Fruit fly (Drosophila melanogaster) whole organism, embryonic: Measurements from ENCODE around the gene Ube3a.

Experiments used
- Atf3 ChIP-seq: fragments of 200-800 bp; sonication (Bioruptor generic); optimal IDR thresholded peaks from 3 replicates; lab custom pipeline; 2016; ENCODE audit warnings: missing biosample characterization, missing genetic modification characterization
- Bteb2 ChIP-seq: fragments of 200-800 bp; sonication (Bioruptor generic); optimal IDR thresholded peaks from 2 replicates; lab custom pipeline; 2016; ENCODE audit warnings: missing biosample characterization, missing genetic modification characterization
- CG1024 ChIP-seq: fragments of 200-800 bp; sonication (Bioruptor generic); IDR thresholded peaks from 2 replicates; pipeline ENCODE4 v1.3.6; 2022; ENCODE audit warnings: missing biosample characterization, missing genetic modification characterization
- CG10267 ChIP-seq: fragments of 200-800 bp; sonication (Bioruptor generic); optimal IDR thresholded peaks from 2 replicates; lab custom pipeline; 2018; ENCODE audit warnings: missing biosample characterization, mild to moderate bottlenecking, missing genetic modification characterization, moderate library complexity
- CG12104 ChIP-seq: fragments of 200-800 bp; sonication (Bioruptor generic); optimal IDR thresholded peaks from 3 replicates; lab custom pipeline; 2016; ENCODE audit warnings: missing biosample characterization, missing genetic modification characterization
- CG13123 ChIP-seq: fragments of 200-800 bp; sonication (Bioruptor generic); optimal IDR thresholded peaks from 2 replicates; lab custom pipeline; 2016; ENCODE audit warnings: missing biosample characterization, missing genetic modification characterization
- CG15269 ChIP-seq: fragments of 200-800 bp; sonication (Bioruptor generic); optimal IDR thresholded peaks from 2 replicates; lab custom pipeline; 2018; ENCODE audit warnings: missing biosample characterization, mild to moderate bottlenecking, missing genetic modification characterization, moderate library complexity
- CG1603 ChIP-seq: fragments of 200-800 bp; sonication (Bioruptor generic); optimal IDR thresholded peaks from 2 replicates; lab custom pipeline; 2019; ENCODE audit warnings: missing biosample characterization, mild to moderate bottlenecking, missing genetic modification characterization, moderate library complexity
- CG1647 ChIP-seq: fragments of 200-800 bp; sonication (Bioruptor generic); optimal IDR thresholded peaks from 3 replicates; lab custom pipeline; 2016; ENCODE audit warnings: missing biosample characterization, missing genetic modification characterization
- CG18011 ChIP-seq: fragments of 200-800 bp; sonication (Bioruptor generic); optimal IDR thresholded peaks from 2 replicates; lab custom pipeline; 2017; ENCODE audit warnings: missing biosample characterization, missing genetic modification characterization, mild to moderate bottlenecking, moderate library complexity, missing genotype
- CG30403 ChIP-seq: fragments of 200-800 bp; sonication (Bioruptor generic); optimal IDR thresholded peaks from 3 replicates; lab custom pipeline; 2016; ENCODE audit warnings: missing biosample characterization, missing genetic modification characterization
- CG31365 ChIP-seq: fragments of 200-800 bp; sonication (Bioruptor generic); optimal IDR thresholded peaks from 2 replicates; lab custom pipeline; 2018; ENCODE audit warnings: missing biosample characterization, mild to moderate bottlenecking, missing genetic modification characterization
- CG31388 ChIP-seq: fragments of 200-800 bp; sonication (Bioruptor generic); optimal IDR thresholded peaks from 2 replicates; lab custom pipeline; 2016; ENCODE audit warnings: missing biosample characterization, missing genetic modification characterization
- CG31441 ChIP-seq: fragments of 200-800 bp; sonication (Bioruptor generic); IDR thresholded peaks from 2 replicates; pipeline ENCODE4 v1.3.6; 2022; ENCODE audit warnings: missing biosample characterization, missing genetic modification characterization
- CG32767 ChIP-seq: fragments of 200-800 bp; sonication (Bioruptor generic); IDR thresholded peaks from 2 replicates; pipeline ENCODE4 v1.3.6; 2022; ENCODE audit warnings: missing biosample characterization, missing genetic modification characterization
- CG33557 ChIP-seq: fragments of 200-800 bp; sonication (Bioruptor generic); optimal IDR thresholded peaks from 2 replicates; lab custom pipeline; 2019; ENCODE audit warnings: missing biosample characterization, mild to moderate bottlenecking, missing genetic modification characterization, moderate library complexity
- CG42726 ChIP-seq: fragments of 200-800 bp; sonication (Bioruptor generic); IDR thresholded peaks from 2 replicates; pipeline ENCODE4 v1.3.6; 2022; ENCODE audit warnings: missing biosample characterization, missing genetic modification characterization; ENCODE audit not compliant: partially characterized antibody
- CG4854 ChIP-seq: fragments of 200-800 bp; sonication (Bioruptor generic); optimal IDR thresholded peaks from 2 replicates; lab custom pipeline; 2016; ENCODE audit warnings: missing biosample characterization, missing genetic modification characterization, inconsistent platforms
- CG6272 ChIP-seq: fragments of 200-800 bp; sonication (Bioruptor generic); IDR thresholded peaks from 2 replicates; pipeline ENCODE4 v1.3.6; 2022; ENCODE audit warnings: missing biosample characterization, missing genetic modification characterization
- CG6813 ChIP-seq: fragments of 200-800 bp; sonication (Bioruptor generic); optimal IDR thresholded peaks from 2 replicates; lab custom pipeline; 2017; ENCODE audit warnings: missing biosample characterization, missing genetic modification characterization, mild to moderate bottlenecking, moderate library complexity, missing genetic modification reagents
- CG7786 ChIP-seq: fragments of 200-800 bp; sonication (Bioruptor generic); optimal IDR thresholded peaks from 2 replicates; lab custom pipeline; 2016; ENCODE audit warnings: missing biosample characterization, missing genetic modification characterization
- CG7928 ChIP-seq: fragments of 200-800 bp; sonication (Bioruptor generic); optimal IDR thresholded peaks from 2 replicates; lab custom pipeline; 2017; ENCODE audit warnings: missing biosample characterization, mild to moderate bottlenecking, missing genetic modification characterization
- CG9437 ChIP-seq: fragments of 200-800 bp; sonication (Bioruptor generic); optimal IDR thresholded peaks from 2 replicates; lab custom pipeline; 2018; ENCODE audit warnings: missing biosample characterization, mild to moderate bottlenecking, missing genetic modification characterization
- Dll ChIP-seq: fragments of 200-800 bp; sonication (Bioruptor generic); IDR thresholded peaks from 4 replicates; pipeline ENCODE4 v1.3.6; 2022; ENCODE audit warnings: missing biosample characterization, missing genetic modification characterization; ENCODE audit not compliant: partially characterized antibody
- Drgx ChIP-seq: fragments of 200-800 bp; sonication (Bioruptor generic); IDR thresholded peaks from 2 replicates; pipeline ENCODE4 v1.3.6; 2022; ENCODE audit warnings: missing biosample characterization, missing genetic modification characterization
- Gsc ChIP-seq: fragments of 200-800 bp; sonication (Bioruptor generic); IDR thresholded peaks from 2 replicates; pipeline ENCODE4 v1.3.6; 2022; ENCODE audit warnings: missing biosample characterization, missing genetic modification characterization
- Hr78 ChIP-seq, 2 experiments: fragments of 200-800 bp in 1 of 2; fragments of >200 bp in 1 of 2; sonication (Bioruptor generic) in 1 of 2; optimal IDR thresholded peaks; 2 replicates each; lab custom pipeline; 2017 to 2019; ENCODE audit warnings: missing biosample characterization in 2 of 2, missing genetic modification characterization in 2 of 2, mild to moderate bottlenecking in 1 of 2, moderate library complexity in 1 of 2
- Lpt ChIP-seq: fragments of >200 bp; optimal IDR thresholded peaks from 2 replicates; lab custom pipeline; 2018; ENCODE audit warnings: missing biosample characterization, missing genetic modification characterization
- PHDP ChIP-seq: fragments of 200-800 bp; sonication (Bioruptor generic); optimal IDR thresholded peaks from 3 replicates; lab custom pipeline; 2018; ENCODE audit warnings: missing biosample characterization, mild to moderate bottlenecking, missing genetic modification characterization, moderate library complexity
- Side ChIP-seq: fragments of 200-800 bp; sonication (Bioruptor generic); optimal IDR thresholded peaks from 2 replicates; lab custom pipeline; 2016; ENCODE audit warnings: missing biosample characterization, missing genetic modification characterization
- Sry-δ ChIP-seq: fragments of 200-800 bp; sonication (Bioruptor generic); optimal IDR thresholded peaks from 2 replicates; lab custom pipeline; 2016; ENCODE audit warnings: missing biosample characterization, missing genetic modification characterization
- Vsx1 ChIP-seq: fragments of 200-800 bp; sonication (Bioruptor generic); optimal IDR thresholded peaks from 2 replicates; lab custom pipeline; 2017; ENCODE audit warnings: missing biosample characterization, mild to moderate bottlenecking, missing genetic modification characterization, missing genetic modification reagents
- ash1 ChIP-seq: fragments of 200-800 bp; sonication (Bioruptor generic); optimal IDR thresholded peaks from 2 replicates; lab custom pipeline; 2018; ENCODE audit warnings: missing biosample characterization, mild to moderate bottlenecking, missing genetic modification characterization
- cad ChIP-seq: fragments of >200 bp; optimal IDR thresholded peaks from 2 replicates; lab custom pipeline; 2017; ENCODE audit warnings: missing biosample characterization, missing genetic modification characterization
- cg ChIP-seq: fragments of 200-800 bp; sonication (Bioruptor generic); optimal IDR thresholded peaks from 3 replicates; lab custom pipeline; 2019; ENCODE audit warnings: missing biosample characterization, mild to moderate bottlenecking, missing genetic modification characterization, moderate library complexity
- ci ChIP-seq: fragments of 200-800 bp; sonication (Bioruptor generic); IDR thresholded peaks from 3 replicates; pipeline ENCODE4 v1.3.6; 2022; ENCODE audit warnings: missing biosample characterization, missing genetic modification characterization
- da ChIP-seq: fragments of 200-800 bp; sonication (Bioruptor generic); optimal IDR thresholded peaks from 2 replicates; lab custom pipeline; 2016; ENCODE audit warnings: missing biosample characterization, missing genetic modification characterization
- eyg ChIP-seq: fragments of 200-800 bp; sonication (Bioruptor generic); optimal IDR thresholded peaks from 3 replicates; lab custom pipeline; 2016; ENCODE audit warnings: missing biosample characterization, missing genetic modification characterization
- fru ChIP-seq: fragments of >200 bp; optimal IDR thresholded peaks from 2 replicates; lab custom pipeline; 2017
- h ChIP-seq: fragments of >200 bp; optimal IDR thresholded peaks from 2 replicates; lab custom pipeline; 2017
- jigr1 ChIP-seq: fragments of 200-800 bp; sonication (Bioruptor generic); IDR thresholded peaks from 3 replicates; pipeline ENCODE4 v1.3.6; 2022; ENCODE audit warnings: missing biosample characterization, missing genetic modification characterization
- ken ChIP-seq: fragments of 200-800 bp; sonication (Bioruptor generic); IDR thresholded peaks from 3 replicates; pipeline ENCODE4 v1.3.6; 2022; ENCODE audit warnings: missing biosample characterization, missing genetic modification characterization
- mld ChIP-seq: fragments of 200-800 bp; sonication (Bioruptor generic); IDR thresholded peaks from 3 replicates; pipeline ENCODE4 v1.3.6; 2022; ENCODE audit warnings: missing biosample characterization, missing genetic modification characterization; ENCODE audit not compliant: partially characterized antibody
- org-1 ChIP-seq: fragments of 200-800 bp; sonication (Bioruptor generic); optimal IDR thresholded peaks from 2 replicates; lab custom pipeline; 2017; ENCODE audit warnings: missing biosample characterization, missing genetic modification characterization
- pzg ChIP-seq: fragments of 200-800 bp; sonication (Bioruptor generic); optimal IDR thresholded peaks from 3 replicates; lab custom pipeline; 2018; ENCODE audit warnings: missing biosample characterization, mild to moderate bottlenecking, missing genetic modification characterization, moderate library complexity
- schlank ChIP-seq: fragments of 200-800 bp; sonication (Bioruptor generic); optimal IDR thresholded peaks from 2 replicates; lab custom pipeline; 2018; ENCODE audit warnings: missing biosample characterization, mild to moderate bottlenecking, missing genetic modification characterization
- tap ChIP-seq: fragments of 200-800 bp; optimal IDR thresholded peaks from 3 replicates; lab custom pipeline; 2019; ENCODE audit warnings: missing biosample characterization, mild to moderate bottlenecking, missing genetic modification characterization, moderate library complexity
- tup ChIP-seq: fragments of 200-800 bp; sonication (Bioruptor generic); optimal IDR thresholded peaks from 2 replicates; lab custom pipeline; 2016; ENCODE audit warnings: missing biosample characterization, mild to moderate bottlenecking, missing genetic modification characterization, moderate library complexity
- usp ChIP-seq: fragments of >200 bp; optimal IDR thresholded peaks from 2 replicates; lab custom pipeline; 2017; ENCODE audit warnings: missing biosample characterization, missing genetic modification characterization
- zen2 ChIP-seq: fragments of 200-800 bp; sonication (Bioruptor generic); IDR thresholded peaks from 3 replicates; pipeline ENCODE4 v1.3.6; 2022; ENCODE audit warnings: missing biosample characterization, missing genetic modification characterization; ENCODE audit not compliant: partially characterized antibody
- zfh2 ChIP-seq: fragments of 200-800 bp; sonication (Bioruptor generic); optimal IDR thresholded peaks from 2 replicates; lab custom pipeline; 2016; ENCODE audit warnings: missing biosample characterization, missing genetic modification characterization

Gene Ube3a

DNA sequence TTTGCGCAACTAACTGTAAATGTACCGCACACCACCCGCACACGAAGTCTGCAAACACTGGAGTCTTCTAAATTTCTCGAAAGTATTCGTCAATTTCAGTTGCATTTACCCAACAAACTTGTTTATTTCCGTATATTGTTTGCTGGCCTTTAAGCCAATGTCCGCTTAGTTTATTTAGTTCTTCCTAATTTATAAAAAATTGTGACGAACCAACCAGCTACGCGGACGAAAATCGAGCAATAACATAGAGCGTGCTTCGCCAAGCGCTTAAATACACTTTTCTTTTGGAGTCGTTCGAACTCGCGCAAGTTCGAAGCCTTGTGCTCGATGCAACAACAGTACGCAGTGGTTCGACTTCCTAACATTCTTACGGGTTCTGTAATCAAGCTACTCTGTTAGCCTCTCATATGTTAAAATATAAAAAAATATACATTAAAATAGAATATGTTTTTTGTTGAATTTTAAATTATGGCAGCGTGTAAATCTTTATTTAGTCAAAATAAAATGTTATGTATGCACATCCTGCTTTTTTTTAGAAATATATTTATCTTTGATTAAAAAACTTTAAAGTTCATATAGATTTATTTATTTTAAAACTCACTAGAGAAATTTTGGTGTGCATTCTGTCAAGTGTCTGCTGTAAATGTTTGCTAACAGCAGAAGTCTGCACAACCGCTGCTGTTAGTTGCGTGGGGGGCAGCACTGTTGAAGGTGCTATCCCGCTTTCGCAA, 12.9 kb downstream of the Ube3a start, which contains the start of gene GlcAT-P (continued):
- TF ChIP-seq Vsx1 (GFP tag; lab: Kevin White, UChicago) = no peak
- TF ChIP-seq Gsc = no peak
- TF ChIP-seq CG31365 (tag; lab: Kevin White, UChicago) = no peak
- TF ChIP-seq jigr1 (GFP tag; lab: Robert Waterston, UW) = no peak
- TF ChIP-seq CG13123 = peak; percentile 11
- TF ChIP-seq tup = no peak
- no peak for TF ChIP-seq mld (GFP tag; lab: Robert Waterston, UW)
- TF ChIP-seq Drgx = peak; percentile 80
- no peak for TF ChIP-seq Atf3 (GFP tag; lab: Kevin White, UChicago)
- peak; percentile 42 for TF ChIP-seq CG9437 (GFP tag; lab: Kevin White, UChicago)
- TF ChIP-seq Bteb2 = no peak
- TF ChIP-seq CG15269 (tag; lab: Kevin White, UChicago) = peak; percentile 85
- no peak for TF ChIP-seq h
- no peak for TF ChIP-seq fru
- TF ChIP-seq ken (GFP tag; lab: Robert Waterston, UW) = no peak
- TF ChIP-seq Sry-δ (GFP tag; lab: Kevin White, UChicago) = no peak
- TF ChIP-seq usp (GFP tag; lab: Kevin White, UChicago) = no peak
- no peak for TF ChIP-seq Side (GFP tag; lab: Kevin White, UChicago)
- TF ChIP-seq tap (tag; lab: Kevin White, UChicago) = peak; percentile 63
- TF ChIP-seq cg (GFP tag; lab: Kevin White, UChicago) = peak; percentile 14
- no peak for TF ChIP-seq CG4854 (GFP tag; lab: Kevin White, UChicago)
- TF ChIP-seq cad (GFP tag; lab: Kevin White, UChicago) = no peak
- no peak for TF ChIP-seq pzg (GFP tag; lab: Kevin White, UChicago)
- no peak for TF ChIP-seq ash1 (GFP tag; lab: Kevin White, UChicago)
- TF ChIP-seq CG31388 (GFP tag; lab: Kevin White, UChicago) = no peak
- no peak for TF ChIP-seq da
- TF ChIP-seq CG31441 (GFP tag; lab: Robert Waterston, UW) = peak; percentile 85
- TF ChIP-seq zfh2 (GFP tag; lab: Kevin White, UChicago) = no peak
- TF ChIP-seq CG1603 = no peak
- no peak for TF ChIP-seq CG42726 (GFP tag; lab: Robert Waterston, UW)
- no peak for TF ChIP-seq CG1024 (GFP tag; lab: Robert Waterston, UW)
- no peak for TF ChIP-seq CG7928 (GFP tag; lab: Kevin White, UChicago)
- TF ChIP-seq CG7786 = no peak
- TF ChIP-seq schlank = no peak
- TF ChIP-seq org-1 (GFP tag; lab: Kevin White, UChicago) = peak; percentile 37
- TF ChIP-seq Lpt (GFP tag; lab: Kevin White, UChicago) = no peak
- TF ChIP-seq CG33557 (GFP tag; lab: Kevin White, UChicago) = peak; percentile 33
- TF ChIP-seq CG18011 (GFP tag; lab: Kevin White, UChicago) = no peak
- peak; percentile 28; the same call in 1 of the 2 replicates for TF ChIP-seq CG6272 (GFP tag; lab: Robert Waterston, UW)
- TF ChIP-seq CG6813 (GFP tag; lab: Kevin White, UChicago) = no peak
- no peak for TF ChIP-seq zen2 (GFP tag; lab: Robert Waterston, UW)
- TF ChIP-seq CG12104 = peak; percentile 51
- TF ChIP-seq ci (GFP tag; lab: Robert Waterston, UW) = peak; percentile 48; the same call in 1 of the 3 replicates
- TF ChIP-seq CG32767 = peak; percentile 74
- peak; percentile 70 for TF ChIP-seq CG10267 (tag; lab: Kevin White, UChicago)
- peak in 1 of 2 experiments; percentile 26 for TF ChIP-seq Hr78 (GFP tag; optimal IDR thresholded peaks at IDR 0.05; lab: Kevin White, UChicago)
- peak; percentile 73 for TF ChIP-seq CG30403 (GFP tag; lab: Kevin White, UChicago)
- no peak for TF ChIP-seq CG1647 (GFP tag; lab: Kevin White, UChicago)
- TF ChIP-seq eyg = no peak
- peak; percentile 83 for TF ChIP-seq PHDP (tag; lab: Kevin White, UChicago)
- no peak for TF ChIP-seq Dll (GFP tag; lab: Robert Waterston, UW)
